Fruit fly (Drosophila melanogaster) whole organism, wandering third instar larva: ENCODE measurements around the gene D12.

Source experiments
- Dfd ChIP-seq: fragments of >200 bp; optimal IDR thresholded peaks from 2 replicates; lab custom pipeline; 2017; ENCODE audit warnings: missing biosample characterization, missing genetic modification characterization
- Sp1 ChIP-seq: fragments of 200-800 bp; sonication (Bioruptor generic); optimal IDR thresholded peaks from 3 replicates; lab custom pipeline; 2019; ENCODE audit warnings: missing biosample characterization, mild to moderate bottlenecking, missing genetic modification characterization, moderate library complexity
- dmrt93B ChIP-seq: fragments of 200-800 bp; sonication (Bioruptor generic); optimal IDR thresholded peaks from 2 replicates; lab custom pipeline; 2018; ENCODE audit warnings: missing biosample characterization, mild to moderate bottlenecking, missing genetic modification characterization
- h ChIP-seq: fragments of 200-800 bp; sonication (Bioruptor generic); optimal IDR thresholded peaks from 3 replicates; lab custom pipeline; 2016; ENCODE audit warnings: missing biosample characterization, mild to moderate bottlenecking, missing genetic modification characterization
- jim ChIP-seq: fragments of 175-275, 200-325 bp; sonication (Bioruptor generic); optimal IDR thresholded peaks from 2 replicates; lab custom pipeline; 2016; ENCODE audit warnings: missing biosample characterization, mild to moderate bottlenecking, missing genetic modification characterization
- psq ChIP-seq: fragments of 200-800 bp; sonication (Bioruptor generic); optimal IDR thresholded peaks from 3 replicates; lab custom pipeline; 2017; ENCODE audit warnings: missing biosample characterization, mild to moderate bottlenecking, missing genetic modification characterization, moderate library complexity
- usp ChIP-seq: fragments of >200 bp; optimal IDR thresholded peaks from 2 replicates; lab custom pipeline; 2017; ENCODE audit warnings: missing biosample characterization, missing genetic modification characterization
- woc ChIP-seq: sonication (Bioruptor generic); optimal IDR thresholded peaks from 2 replicates; lab custom pipeline; 2016; ENCODE audit warnings: missing biosample characterization, mild to moderate bottlenecking, missing genetic modification characterization

DNA sequence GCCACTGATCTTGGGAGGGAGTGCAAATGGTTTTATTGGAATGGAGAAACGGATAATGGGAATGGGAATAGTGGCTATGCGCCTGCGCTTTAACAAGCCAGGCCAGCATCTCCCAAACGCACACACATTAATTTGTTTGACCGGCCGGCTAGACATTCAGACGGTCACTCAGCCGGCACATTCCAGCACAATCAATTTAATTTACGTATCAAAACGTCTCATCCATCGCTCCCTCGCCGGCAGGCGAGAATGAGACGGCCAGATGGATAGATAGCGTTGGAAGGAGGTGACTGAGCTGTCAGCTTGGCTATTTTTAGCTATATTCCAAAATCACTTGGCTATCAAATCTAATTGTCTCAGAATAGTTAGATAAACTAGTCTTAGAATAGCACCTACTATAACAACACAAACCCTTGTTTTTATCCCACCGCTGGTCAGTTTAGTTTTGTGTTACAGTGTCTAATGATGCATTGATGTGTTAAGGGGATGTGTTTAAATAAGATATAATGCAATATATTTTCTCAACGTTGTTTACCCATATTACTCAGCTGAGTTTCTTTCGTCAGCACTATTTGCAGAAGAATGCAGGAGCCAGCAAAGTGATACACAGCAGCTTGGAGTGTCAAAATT lies 13.6 kb downstream of the D12 start:
- TF ChIP-seq jim (GFP tag; lab: Kevin White, UChicago) (no peak), h (GFP tag; lab: Kevin White, UChicago) (peak; percentile 68), usp (GFP tag; lab: Kevin White, UChicago) (no peak), psq (peak; percentile 32), woc (GFP tag; lab: Kevin White, UChicago) (no peak), Dfd (no peak), dmrt93B (no peak), Sp1 (GFP tag; lab: Kevin White, UChicago) (no peak)
